Worm (Caenorhabditis elegans) whole organism, mixed stage, embryonic: ENCODE data around the gene F23H11.7.
A peak's percentile ranks its signal among the peaks of the same experiment; 100 is the strongest.

ENCODE experiments used
- M03D4.4 ChIP-seq: sonication (generic microtip); optimal IDR thresholded peaks from 2 replicates; lab custom pipeline; 2017; ENCODE audit warnings: mild to moderate bottlenecking, missing genetic modification characterization, missing compliant biosample characterization
- blmp-1 ChIP-seq: fragments of 150-350 bp; optimal IDR thresholded peaks from 2 replicates; lab custom pipeline; 2014; ENCODE audit warnings: missing biosample characterization, missing genetic modification characterization
- ceh-39 ChIP-seq: fragments of 150-350 bp; optimal IDR thresholded peaks from 2 replicates; lab custom pipeline; 2014; ENCODE audit warnings: missing biosample characterization, missing genetic modification characterization
- ceh-43 ChIP-seq: fragments of 200-800 bp; sonication (Bioruptor generic); optimal IDR thresholded peaks from 2 replicates; lab custom pipeline; 2018; ENCODE audit warnings: mild to moderate bottlenecking, missing genetic modification characterization, moderate library complexity, missing compliant biosample characterization
- ceh-83 ChIP-seq: fragments of 200-800 bp; sonication (Bioruptor generic); optimal IDR thresholded peaks from 2 replicates; lab custom pipeline; 2018; ENCODE audit warnings: mild to moderate bottlenecking, missing genetic modification characterization, missing compliant biosample characterization
- ces-1 ChIP-seq: fragments of 150-350 bp; optimal IDR thresholded peaks from 2 replicates; lab custom pipeline; 2014; ENCODE audit warnings: missing biosample characterization, missing genetic modification reagents, missing genetic modification characterization
- cnd-1 ChIP-seq: fragments of 200-800 bp; sonication (Bioruptor generic); optimal IDR thresholded peaks from 2 replicates; lab custom pipeline; 2018; ENCODE audit warnings: mild to moderate bottlenecking, missing genetic modification characterization, missing compliant biosample characterization
- drap-1 ChIP-seq: fragments of 200-800 bp; sonication (Bioruptor generic); optimal IDR thresholded peaks from 3 replicates; lab custom pipeline; 2018; ENCODE audit warnings: mild to moderate bottlenecking, missing genetic modification characterization, missing compliant biosample characterization
- elt-1 ChIP-seq: sonication (generic microtip); optimal IDR thresholded peaks from 2 replicates; lab custom pipeline; 2017; ENCODE audit warnings: missing genetic modification characterization, mild to moderate bottlenecking, missing compliant biosample characterization, antibody characterized with exemption, moderate library complexity, borderline replicate concordance; ENCODE audit not compliant: insufficient read depth
- elt-3 ChIP-seq: fragments of 150-350 bp; optimal IDR thresholded peaks from 2 replicates; lab custom pipeline; 2014; ENCODE audit warnings: missing biosample characterization, missing genetic modification characterization
- flh-1 ChIP-seq: fragments of 200-800 bp; sonication (Bioruptor generic); optimal IDR thresholded peaks from 2 replicates; lab custom pipeline; 2018; ENCODE audit warnings: mild to moderate bottlenecking, missing genetic modification characterization, moderate library complexity, missing compliant biosample characterization
- ham-2 ChIP-seq: fragments of 200-800 bp; sonication (Bioruptor generic); optimal IDR thresholded peaks from 2 replicates; lab custom pipeline; 2018; ENCODE audit warnings: mild to moderate bottlenecking, missing genetic modification characterization, missing compliant biosample characterization
- hlh-1 ChIP-seq: fragments of 150-350 bp; optimal IDR thresholded peaks from 2 replicates; lab custom pipeline; 2014; ENCODE audit warnings: missing biosample characterization, missing genetic modification reagents, missing genetic modification characterization
- lin-13 ChIP-seq: fragments of 150-350 bp; optimal IDR thresholded peaks from 2 replicates; lab custom pipeline; 2014; ENCODE audit warnings: missing biosample characterization, missing genetic modification characterization
- lsy-2 ChIP-seq: fragments of 150-350 bp; optimal IDR thresholded peaks from 2 replicates; lab custom pipeline; 2014; ENCODE audit warnings: missing biosample characterization, missing genetic modification characterization
- mab-5 ChIP-seq: fragments of 150-350 bp; optimal IDR thresholded peaks from 2 replicates; lab custom pipeline; 2014; ENCODE audit warnings: missing biosample characterization, missing genetic modification characterization
- mep-1 ChIP-seq: fragments of 150-350 bp; optimal IDR thresholded peaks from 2 replicates; lab custom pipeline; 2017; ENCODE audit warnings: missing biosample characterization, missing genetic modification reagents, missing genetic modification characterization, inconsistent platforms
- mls-2 ChIP-seq: sonication (generic microtip); optimal IDR thresholded peaks from 2 replicates; lab custom pipeline; 2016; ENCODE audit warnings: mild to moderate bottlenecking, missing genetic modification characterization, moderate library complexity, missing compliant biosample characterization
- nhr-12 ChIP-seq: fragments of 150-350 bp; optimal IDR thresholded peaks from 2 replicates; lab custom pipeline; 2014; ENCODE audit warnings: missing biosample characterization, missing genetic modification characterization
- nhr-2 ChIP-seq: fragments of 150-350 bp; optimal IDR thresholded peaks from 2 replicates; lab custom pipeline; 2014; ENCODE audit warnings: missing biosample characterization, missing genetic modification characterization
- nhr-237 ChIP-seq: fragments of 150-350 bp; optimal IDR thresholded peaks from 2 replicates; lab custom pipeline; 2014; ENCODE audit warnings: missing biosample characterization, missing genetic modification characterization
- nhr-76 ChIP-seq: sonication (generic microtip); optimal IDR thresholded peaks from 2 replicates; lab custom pipeline; 2017; ENCODE audit warnings: missing biosample characterization, missing genetic modification characterization
- pha-4 ChIP-seq: fragments of 150-350 bp; optimal IDR thresholded peaks from 2 replicates; lab custom pipeline; 2018; ENCODE audit warnings: missing biosample characterization, missing genetic modification reagents, missing genetic modification characterization
- snpc-4 ChIP-seq: fragments of 150-350 bp; optimal IDR thresholded peaks from 2 replicates; lab custom pipeline; 2014; ENCODE audit warnings: missing biosample characterization, missing genetic modification characterization
- sptf-1 ChIP-seq: sonication (generic microtip); optimal IDR thresholded peaks from 2 replicates; lab custom pipeline; 2017; ENCODE audit warnings: mild to moderate bottlenecking, missing genetic modification characterization, moderate library complexity, missing compliant biosample characterization
- tbx-8 ChIP-seq: fragments of 200-800 bp; sonication (Bioruptor generic); optimal IDR thresholded peaks from 2 replicates; lab custom pipeline; 2018; ENCODE audit warnings: mild to moderate bottlenecking, missing genetic modification characterization, moderate library complexity, missing compliant biosample characterization
- unc-120 ChIP-seq: sonication (generic microtip); optimal IDR thresholded peaks from 2 replicates; lab custom pipeline; 2017; ENCODE audit warnings: missing genetic modification characterization, missing compliant biosample characterization; ENCODE audit not compliant: poor library complexity, severe bottlenecking
- unc-62 ChIP-seq: fragments of 150-350 bp; optimal IDR thresholded peaks from 2 replicates; lab custom pipeline; 2014; ENCODE audit warnings: missing biosample characterization, missing genetic modification reagents, missing genetic modification characterization
- zip-8 ChIP-seq: fragments of 150-350 bp; optimal IDR thresholded peaks from 2 replicates; lab custom pipeline; 2014; ENCODE audit warnings: missing biosample characterization, missing genetic modification characterization
- ztf-11 ChIP-seq: fragments of 150-350 bp; optimal IDR thresholded peaks from 2 replicates; lab custom pipeline; 2014; ENCODE audit warnings: missing biosample characterization, missing genetic modification characterization

The F23H11.7 gene

DNA sequence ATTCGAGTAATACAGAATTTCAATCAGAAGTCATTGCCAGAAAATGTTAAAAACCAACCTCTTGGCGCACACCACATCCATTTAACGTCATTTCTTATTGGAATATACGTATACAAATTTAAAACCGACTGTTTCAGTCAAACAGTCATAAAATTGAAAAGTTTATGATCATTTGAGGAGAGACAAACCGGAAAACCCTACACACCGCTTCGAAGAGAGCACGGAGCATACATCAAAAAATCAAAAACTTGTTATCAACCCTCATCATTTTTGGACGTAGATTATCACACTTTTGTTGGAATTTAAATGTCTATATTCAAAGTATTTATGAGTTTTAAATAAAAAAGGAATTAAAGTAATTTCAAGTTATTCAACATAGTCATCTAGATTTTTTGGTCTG is 28.2 kb downstream of the F23H11.7 start, which contains the start of gene T24C4.10:
TSS of gene T24C4.10 (minus strand) at position 230 of the 400 bp plus-strand sequence.
- no peak for TF ChIP-seq pha-4 (tag; lab: Kevin White, UChicago)
- no peak for TF ChIP-seq lsy-2

DNA sequence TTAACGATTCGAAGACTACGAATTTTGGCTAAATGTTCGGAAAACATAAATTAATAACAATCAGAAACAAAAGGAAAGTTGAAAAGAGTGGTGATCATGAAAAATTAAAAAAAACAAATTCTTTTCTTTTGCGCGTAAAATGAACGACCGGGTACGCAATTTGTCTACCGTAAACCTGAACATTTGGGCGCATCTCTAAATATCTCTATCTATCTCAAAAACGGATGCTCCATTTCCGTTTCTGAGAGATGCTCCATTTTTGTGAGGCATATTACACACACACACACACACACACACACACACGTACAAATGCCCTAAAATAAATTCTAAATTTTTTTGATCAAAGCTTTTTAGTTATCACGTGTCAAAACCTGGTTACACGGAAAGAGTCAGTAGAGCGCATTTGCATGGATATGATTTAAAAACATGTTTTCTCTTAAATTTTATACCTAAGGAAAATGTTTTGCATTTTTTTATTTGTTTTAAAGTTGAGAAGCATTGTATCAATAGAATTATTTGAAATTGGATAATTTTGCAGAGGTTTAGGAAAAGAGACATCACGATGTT is 30.2 kb downstream of the F23H11.7 start:
- peak; percentile 81 for TF ChIP-seq lsy-2
- no peak for TF ChIP-seq elt-1 (tag; lab: Kevin White, UChicago)

DNA sequence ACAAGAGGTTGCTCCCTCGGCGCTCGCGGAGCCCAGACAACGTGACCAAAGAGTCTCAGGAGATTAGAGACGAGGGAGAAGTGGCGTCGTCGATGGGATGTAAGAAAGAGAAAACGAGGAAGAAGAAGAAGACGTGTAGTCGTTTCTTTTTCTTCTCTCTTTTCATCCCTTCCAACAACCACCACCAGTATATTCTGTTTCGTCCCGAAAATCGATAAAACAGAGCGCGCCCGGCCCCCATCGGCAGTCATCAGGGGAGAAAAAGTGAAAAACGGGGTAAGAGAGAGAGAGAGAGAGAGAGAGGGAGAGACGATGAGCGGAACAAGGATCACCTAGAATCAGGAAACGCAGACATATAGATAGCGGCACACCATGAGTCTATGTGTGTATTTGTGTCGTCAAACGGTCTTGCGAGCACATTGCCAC is 31.3 kb downstream of the F23H11.7 start:
- TF ChIP-seq ces-1 (GFP tag; lab: Kevin White, UChicago) (peak; percentile 63), elt-1 (tag; lab: Kevin White, UChicago) (no peak), lin-13 (tag; lab: Kevin White, UChicago) (no peak), tbx-8 (no peak), drap-1 (GFP tag; lab: Kevin White, UChicago) (no peak), snpc-4 (no peak), ceh-43 (no peak), mab-5 (tag; lab: Kevin White, UChicago) (no peak), M03D4.4 (tag; lab: Kevin White, UChicago) (no peak), nhr-2 (tag; lab: Kevin White, UChicago) (no peak), nhr-12 (tag; lab: Kevin White, UChicago) (no peak), mep-1 (tag; lab: Kevin White, UChicago) (no peak), ceh-39 (peak; percentile 32), unc-120 (tag; lab: Kevin White, UChicago) (peak; percentile 41), unc-62 (GFP tag; lab: Kevin White, UChicago) (peak; percentile 16), zip-8 (tag; lab: Kevin White, UChicago) (no peak), cnd-1 (tag; lab: Kevin White, UChicago) (no peak), elt-3 (tag; lab: Kevin White, UChicago) (no peak), mls-2 (tag; lab: Kevin White, UChicago) (peak; percentile 60), lsy-2 (peak; percentile 21), nhr-76 (tag; lab: Kevin White, UChicago) (peak; percentile 34), pha-4 (tag; lab: Kevin White, UChicago) (peak; percentile 24), blmp-1 (tag; lab: Kevin White, UChicago) (peak; percentile 49), ham-2 (GFP tag; lab: Kevin White, UChicago) (peak; percentile 23)

DNA sequence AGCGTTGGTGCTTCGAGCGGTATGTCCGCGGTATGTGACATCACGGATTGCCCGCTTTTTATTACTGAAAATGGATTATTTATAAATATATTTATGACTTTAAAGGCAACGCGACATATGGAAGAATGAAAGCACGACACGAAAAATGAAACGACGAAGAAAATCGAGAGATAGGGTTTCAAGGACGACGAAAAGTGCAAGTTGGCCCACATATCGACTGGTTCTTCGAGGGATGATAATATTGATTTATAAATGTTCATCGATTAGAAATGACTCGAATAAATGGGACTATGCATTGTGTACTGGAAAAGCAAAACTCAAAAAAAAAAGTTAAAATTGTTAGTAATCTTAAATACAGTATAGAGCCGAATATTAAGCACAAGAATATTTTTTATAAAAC is 32.5 kb downstream of the F23H11.7 start, which contains the start of gene zer-1:
TSS of gene zer-1 (minus strand) at position 68 of the 400 bp plus-strand sequence.
- TF ChIP-seq ces-1 (GFP tag; lab: Kevin White, UChicago) (no peak), ceh-83 (GFP tag; lab: Kevin White, UChicago) (no peak), cnd-1 (tag; lab: Kevin White, UChicago) (no peak), hlh-1 (tag; lab: Kevin White, UChicago) (no peak), nhr-2 (tag; lab: Kevin White, UChicago) (no peak), ceh-43 (no peak), mep-1 (tag; lab: Kevin White, UChicago) (no peak), snpc-4 (no peak), blmp-1 (tag; lab: Kevin White, UChicago) (no peak), nhr-237 (tag; lab: Kevin White, UChicago) (no peak), unc-120 (tag; lab: Kevin White, UChicago) (no peak), sptf-1 (tag; lab: Kevin White, UChicago) (no peak), lsy-2 (no peak), tbx-8 (no peak), pha-4 (tag; lab: Kevin White, UChicago) (no peak)

DNA sequence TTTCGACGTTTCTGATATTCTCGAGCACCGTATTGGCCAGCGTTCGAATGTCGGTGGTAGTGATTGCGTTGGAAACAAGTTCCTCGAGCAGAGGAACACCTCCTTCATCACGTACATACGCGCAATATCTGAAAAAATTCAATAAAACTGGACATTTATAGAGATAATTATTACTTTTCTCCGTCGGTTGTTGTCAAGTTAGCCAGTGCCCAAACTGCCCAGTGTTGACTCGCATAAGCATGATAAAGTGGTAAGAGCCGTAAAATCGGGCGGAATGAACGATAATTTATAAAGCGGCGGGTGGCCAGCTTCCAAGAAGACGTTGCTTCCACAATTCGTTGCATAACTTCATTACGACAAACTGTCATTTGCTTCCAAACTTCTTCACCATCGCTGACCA is 35.6 kb downstream of the F23H11.7 start:
- no peak for TF ChIP-seq elt-3 (tag; lab: Kevin White, UChicago)
- TF ChIP-seq ztf-11 (tag; lab: Kevin White, UChicago) = no peak
- TF ChIP-seq nhr-76 (tag; lab: Kevin White, UChicago) = no peak
- no peak for TF ChIP-seq ham-2 (GFP tag; lab: Kevin White, UChicago)
- no peak for TF ChIP-seq ceh-43
- TF ChIP-seq snpc-4 = no peak
- no peak for TF ChIP-seq flh-1 (GFP tag; lab: Kevin White, UChicago)
- TF ChIP-seq pha-4 (tag; lab: Kevin White, UChicago) = no peak
- TF ChIP-seq M03D4.4 (tag; lab: Kevin White, UChicago) = no peak
- TF ChIP-seq mab-5 (tag; lab: Kevin White, UChicago) = no peak
- no peak for TF ChIP-seq cnd-1 (tag; lab: Kevin White, UChicago)
- TF ChIP-seq ceh-39 = no peak
